Fruit fly (Drosophila melanogaster): Measurements from ENCODE around the gene CG9806.
"Not testable (repeated sequence)": the region's sequence is repeated elsewhere in the genome, so short reads cannot be mapped to it uniquely, and the experiment has no call there.

The CG9806 gene

dm6 chrX:10627062-10627756 lies at the start of gene CG9806, which contains the start of gene X11Lbeta (continued):
- TF ChIP-seq psq (GFP tag; optimal IDR thresholded peaks at IDR 0.05), result no peak
- no peak for TF ChIP-seq tio (GFP tag; optimal IDR thresholded peaks at IDR 0.05)
- peak; percentile 64; the same call in 1 of the 2 replicates for TF ChIP-seq seq (GFP tag; IDR thresholded peaks at IDR 0.05)
- TF ChIP-seq az2 (GFP tag; optimal IDR thresholded peaks at IDR 0.05), result no peak
- TF ChIP-seq CG42726 (GFP tag; IDR thresholded peaks at IDR 0.05; ENCODE audit: partially characterized antibody), result no peak
- TF ChIP-seq twi (tag; optimal IDR thresholded peaks at IDR 0.05), result no peak
- peak; percentile 93 for TF ChIP-seq ewg (GFP tag; optimal IDR thresholded peaks at IDR 0.05)
- no peak for TF ChIP-seq CG4282 (GFP tag; optimal IDR thresholded peaks at IDR 0.05)
- peak; percentile 0 for TF ChIP-seq zf30C (GFP tag; optimal IDR thresholded peaks at IDR 0.05)
- no peak for TF ChIP-seq dm (GFP tag; optimal IDR thresholded peaks at IDR 0.05)
- TF ChIP-seq CG32767 (GFP tag; IDR thresholded peaks at IDR 0.05), result no peak
- TF ChIP-seq CG31388 (GFP tag; optimal IDR thresholded peaks at IDR 0.05), result no peak
- no peak for TF ChIP-seq bcd (GFP tag; optimal IDR thresholded peaks at IDR 0.05)
- TF ChIP-seq HLHmδ (GFP tag; optimal IDR thresholded peaks at IDR 0.05), result no peak
- no peak for TF ChIP-seq cg (GFP tag; optimal IDR thresholded peaks at IDR 0.05)

dm6 chrX:10673366-10673765 lies 46.5 kb upstream of the CG9806 start, which contains the start of gene CG12637:
Gene CG12637, minus strand, starts transcription at chrX:10673466.
- TF ChIP-seq Aef1 (GFP tag; IDR thresholded peaks at IDR 0.05), result no peak
- no peak for TF ChIP-seq amos (GFP tag; IDR thresholded peaks at IDR 0.05; ENCODE audit: partially characterized antibody)
- no peak for TF ChIP-seq CG12942 (GFP tag; optimal IDR thresholded peaks at IDR 0.05)
- no peak for TF ChIP-seq sens (GFP tag)

dm6 chrX:10661743-10662142 lies 34.8 kb upstream of the CG9806 start, which contains the start of gene Rab9E:
Gene Rab9E, minus strand, starts transcription at chrX:10661843.
- TF ChIP-seq trh (GFP tag; optimal IDR thresholded peaks at IDR 0.05); CG4820 (GFP tag; optimal IDR thresholded peaks at IDR 0.05); abd-A (tag; optimal IDR thresholded peaks at IDR 0.05): not testable (repeated sequence)

dm6 chrX:10657380-10657779 lies 30.5 kb upstream of the CG9806 start, which contains the start of gene CG2111:
Gene CG2111, plus strand, starts transcription at chrX:10657680.
- TF ChIP-seq insv (GFP tag; optimal IDR thresholded peaks at IDR 0.05) (no peak), CG3838 (GFP tag; optimal IDR thresholded peaks at IDR 0.05) (no peak), CrebB (tag; optimal IDR thresholded peaks at IDR 0.05) (no peak), CG17568 (GFP tag; optimal IDR thresholded peaks at IDR 0.05) (no peak), CG4282 (GFP tag; optimal IDR thresholded peaks at IDR 0.05) (no peak), nmo (GFP tag; optimal IDR thresholded peaks at IDR 0.05) (no peak), CG17359 (tag; optimal IDR thresholded peaks at IDR 0.05) (no peak), stc (GFP tag; IDR thresholded peaks at IDR 0.05) (no peak), gro (GFP tag; optimal IDR thresholded peaks at IDR 0.05) (no peak), CG14050 (GFP tag; IDR thresholded peaks at IDR 0.05) (no peak), HmgD (GFP tag; optimal IDR thresholded peaks at IDR 0.05) (no peak), CG18011 (GFP tag; optimal IDR thresholded peaks at IDR 0.05) (no peak), lilli (GFP tag; optimal IDR thresholded peaks at IDR 0.05) (no peak), Six4 (GFP tag; optimal IDR thresholded peaks at IDR 0.05) (no peak), CG4730 (GFP tag; IDR thresholded peaks at IDR 0.05) (no peak), CG1602 (GFP tag; optimal IDR thresholded peaks at IDR 0.05) (no peak)
